Fruit fly (Drosophila melanogaster) whole organism, embryonic: Measurements from ENCODE around the gene CG17996.

ENCODE experiments used
- Atf6 ChIP-seq: fragments of 200-800 bp; sonication (Bioruptor generic); IDR thresholded peaks from 2 replicates; pipeline ENCODE4 v1.3.6; 2022; ENCODE audit warnings: missing biosample characterization, missing genetic modification characterization
- Bgb ChIP-seq: fragments of 200-800 bp; sonication (Bioruptor generic); IDR thresholded peaks from 2 replicates; pipeline ENCODE4 v1.3.6; 2022; ENCODE audit warnings: missing biosample characterization, missing genetic modification characterization; ENCODE audit not compliant: partially characterized antibody
- CG10543 ChIP-seq: fragments of 200-800 bp; sonication (Bioruptor generic); optimal IDR thresholded peaks from 3 replicates; lab custom pipeline; 2017; ENCODE audit warnings: missing biosample characterization, mild to moderate bottlenecking, missing genetic modification characterization, moderate library complexity
- CG12219 ChIP-seq: fragments of 200-800 bp; sonication (Bioruptor generic); optimal IDR thresholded peaks from 3 replicates; lab custom pipeline; 2018; ENCODE audit warnings: missing biosample characterization, mild to moderate bottlenecking, missing genetic modification characterization
- CG15514 ChIP-seq: fragments of 200-800 bp; sonication (Bioruptor generic); optimal IDR thresholded peaks from 3 replicates; lab custom pipeline; 2017; ENCODE audit warnings: missing biosample characterization, missing genetic modification characterization, mild to moderate bottlenecking, moderate library complexity, missing genetic modification reagents
- CG17385 ChIP-seq: fragments of 200-800 bp; sonication (Bioruptor generic); optimal IDR thresholded peaks from 3 replicates; lab custom pipeline; 2018; ENCODE audit warnings: missing biosample characterization, mild to moderate bottlenecking, missing genetic modification characterization
- CG17568 ChIP-seq: fragments of 200-800 bp; sonication (Bioruptor generic); optimal IDR thresholded peaks from 2 replicates; lab custom pipeline; 2018; ENCODE audit warnings: missing biosample characterization, mild to moderate bottlenecking, missing genetic modification characterization, moderate library complexity
- CG2678 ChIP-seq: fragments of 200-800 bp; sonication (Bioruptor generic); optimal IDR thresholded peaks from 3 replicates; lab custom pipeline; 2019; ENCODE audit warnings: missing biosample characterization, mild to moderate bottlenecking, missing genetic modification characterization, moderate library complexity
- CG3281 ChIP-seq: fragments of 200-800 bp; sonication (Bioruptor generic); optimal IDR thresholded peaks from 3 replicates; lab custom pipeline; 2017; ENCODE audit warnings: missing biosample characterization, mild to moderate bottlenecking, missing genetic modification characterization
- CG33557 ChIP-seq: fragments of 200-800 bp; sonication (Bioruptor generic); optimal IDR thresholded peaks from 2 replicates; lab custom pipeline; 2019; ENCODE audit warnings: missing biosample characterization, mild to moderate bottlenecking, missing genetic modification characterization, moderate library complexity
- CG4282 ChIP-seq: fragments of 200-800 bp; sonication (Bioruptor generic); optimal IDR thresholded peaks from 2 replicates; lab custom pipeline; 2016; ENCODE audit warnings: missing biosample characterization, missing genetic modification characterization
- CG4707 ChIP-seq: fragments of 200-800 bp; sonication (Bioruptor generic); optimal IDR thresholded peaks from 2 replicates; lab custom pipeline; 2018; ENCODE audit warnings: missing biosample characterization, mild to moderate bottlenecking, missing genetic modification characterization, moderate library complexity
- CG4820 ChIP-seq: fragments of 200-800 bp; sonication (Bioruptor generic); optimal IDR thresholded peaks from 3 replicates; lab custom pipeline; 2016; ENCODE audit warnings: missing biosample characterization, missing genetic modification characterization
- CG5180 ChIP-seq: fragments of 200-800 bp; sonication (Bioruptor generic); optimal IDR thresholded peaks from 3 replicates; lab custom pipeline; 2017; ENCODE audit warnings: missing biosample characterization, missing genetic modification characterization, mild to moderate bottlenecking, moderate library complexity, missing genetic modification reagents
- CG6854 ChIP-seq: fragments of 200-800 bp; sonication (Bioruptor generic); optimal IDR thresholded peaks from 3 replicates; lab custom pipeline; 2017; ENCODE audit warnings: missing biosample characterization, mild to moderate bottlenecking, missing genetic modification characterization
- CG8290 ChIP-seq, 3 experiments: fragments of 200-800 bp; sonication (Bioruptor generic); optimal IDR thresholded peaks; 2 replicates each; lab custom pipeline; 2016 to 2019; ENCODE audit warnings: missing biosample characterization in 3 of 3, missing genetic modification characterization in 3 of 3, mild to moderate bottlenecking in 2 of 3, moderate library complexity in 1 of 3
- CG8388 ChIP-seq: fragments of 200-800 bp; sonication (Bioruptor generic); optimal IDR thresholded peaks from 2 replicates; lab custom pipeline; 2019; ENCODE audit warnings: missing biosample characterization, mild to moderate bottlenecking, missing genetic modification characterization, moderate library complexity
- Camta ChIP-seq: fragments of 200-800 bp; sonication (Bioruptor generic); optimal IDR thresholded peaks from 2 replicates; lab custom pipeline; 2016; ENCODE audit warnings: missing biosample characterization, missing genetic modification characterization
- Dip2 ChIP-seq: fragments of 200-800 bp; sonication (Bioruptor generic); IDR thresholded peaks from 2 replicates; pipeline ENCODE4 v1.3.6; 2022; ENCODE audit warnings: missing biosample characterization, missing genetic modification characterization
- E2f2 ChIP-seq: fragments of 200-800 bp; sonication (Bioruptor generic); IDR thresholded peaks from 2 replicates; pipeline ENCODE4 v1.3.6; 2022; ENCODE audit warnings: missing biosample characterization, missing genetic modification characterization
- Fer1 ChIP-seq: fragments of 200-800 bp; sonication (Bioruptor generic); optimal IDR thresholded peaks from 2 replicates; lab custom pipeline; 2017; ENCODE audit warnings: missing biosample characterization, mild to moderate bottlenecking, missing genetic modification characterization
- MTF-1 ChIP-seq: fragments of 200-800 bp; sonication (Bioruptor generic); optimal IDR thresholded peaks from 2 replicates; lab custom pipeline; 2018; ENCODE audit warnings: missing biosample characterization, mild to moderate bottlenecking, missing genetic modification characterization, borderline replicate concordance
- NC2α ChIP-seq: fragments of 200-800 bp; sonication (Bioruptor generic); optimal IDR thresholded peaks from 2 replicates; lab custom pipeline; 2016; ENCODE audit warnings: missing biosample characterization, missing genetic modification characterization
- Nf-YC ChIP-seq: fragments of 200-800 bp; optimal IDR thresholded peaks from 3 replicates; lab custom pipeline; 2019; ENCODE audit warnings: missing biosample characterization, mild to moderate bottlenecking, missing genetic modification characterization, moderate library complexity
- Opbp ChIP-seq: fragments of 200-800 bp; sonication (Bioruptor generic); IDR thresholded peaks from 3 replicates; pipeline ENCODE4 v1.3.6; 2022; ENCODE audit warnings: missing biosample characterization, missing genetic modification characterization; ENCODE audit not compliant: partially characterized antibody
- Optix ChIP-seq: fragments of 200-800 bp; sonication (Bioruptor generic); IDR thresholded peaks from 3 replicates; pipeline ENCODE4 v1.3.6; 2022; ENCODE audit warnings: missing biosample characterization, missing genetic modification characterization
- Pdp1 ChIP-seq, 2 experiments: fragments of 200-800 bp; sonication (Bioruptor generic); optimal IDR thresholded peaks; 3 replicates each; lab custom pipeline; 2016; ENCODE audit warnings: missing biosample characterization in 2 of 2, missing genetic modification characterization in 2 of 2, mild to moderate bottlenecking in 1 of 2, moderate library complexity in 1 of 2
- Ptx1 ChIP-seq: fragments of 200-800 bp; sonication (Bioruptor generic); IDR thresholded peaks from 2 replicates; pipeline ENCODE4 v1.3.6; 2022; ENCODE audit warnings: missing biosample characterization, missing genetic modification characterization
- bigmax ChIP-seq: fragments of 200-800 bp; sonication (Bioruptor generic); optimal IDR thresholded peaks from 2 replicates; lab custom pipeline; 2018; ENCODE audit warnings: missing biosample characterization, mild to moderate bottlenecking, missing genetic modification characterization
- crp ChIP-seq, 2 experiments: fragments of 200-800 bp; sonication (Bioruptor generic); optimal IDR thresholded peaks; 2 replicates in 1 of 2; 3 replicates in 1 of 2; lab custom pipeline; 2017; ENCODE audit warnings: missing biosample characterization in 2 of 2, missing genetic modification characterization in 2 of 2, mild to moderate bottlenecking in 1 of 2, moderate library complexity in 1 of 2
- da ChIP-seq: fragments of 200-800 bp; sonication (Bioruptor generic); optimal IDR thresholded peaks from 2 replicates; lab custom pipeline; 2016; ENCODE audit warnings: missing biosample characterization, missing genetic modification characterization
- esg ChIP-seq: fragments of 200-800 bp; sonication (Bioruptor generic); conservative IDR thresholded peaks from 2 replicates; pipeline ENCODE4 v1.3.6; 2022; ENCODE audit warnings: missing biosample characterization, missing genetic modification characterization
- fu2 ChIP-seq: fragments of 200-800 bp; sonication (Bioruptor generic); optimal IDR thresholded peaks from 2 replicates; lab custom pipeline; 2016; ENCODE audit warnings: missing biosample characterization, missing genetic modification characterization
- gro ChIP-seq: fragments of 200-800 bp; sonication (Bioruptor generic); optimal IDR thresholded peaks from 2 replicates; lab custom pipeline; 2016; ENCODE audit warnings: missing biosample characterization, missing genetic modification characterization
- jigr1 ChIP-seq: fragments of 200-800 bp; sonication (Bioruptor generic); IDR thresholded peaks from 3 replicates; pipeline ENCODE4 v1.3.6; 2022; ENCODE audit warnings: missing biosample characterization, missing genetic modification characterization
- klu ChIP-seq: fragments of 200-800 bp; sonication (Bioruptor generic); IDR thresholded peaks from 2 replicates; pipeline ENCODE4 v1.3.6; 2022; ENCODE audit warnings: missing biosample characterization, missing genetic modification characterization
- lab ChIP-seq: fragments of 200-800 bp; sonication (Bioruptor generic); optimal IDR thresholded peaks from 3 replicates; lab custom pipeline; 2017; ENCODE audit warnings: missing biosample characterization, missing genetic modification characterization, mild to moderate bottlenecking, moderate library complexity, missing genetic modification reagents
- luna ChIP-seq: fragments of 200-800 bp; sonication (Bioruptor generic); optimal IDR thresholded peaks from 2 replicates; lab custom pipeline; 2016; ENCODE audit warnings: missing biosample characterization, missing genetic modification characterization
- pho ChIP-seq: fragments of 200-800 bp; sonication (Bioruptor generic); optimal IDR thresholded peaks from 2 replicates; lab custom pipeline; 2016; ENCODE audit warnings: missing biosample characterization, missing genetic modification characterization
- pros ChIP-seq: fragments of 200-800 bp; sonication (Bioruptor generic); optimal IDR thresholded peaks from 3 replicates; lab custom pipeline; 2019; ENCODE audit warnings: missing biosample characterization, mild to moderate bottlenecking, missing genetic modification characterization, moderate library complexity
- pum ChIP-seq: fragments of 200-800 bp; sonication (Bioruptor generic); optimal IDR thresholded peaks from 2 replicates; lab custom pipeline; 2016; ENCODE audit warnings: missing biosample characterization, missing genetic modification characterization
- ro ChIP-seq: fragments of 200-800 bp; sonication (Bioruptor generic); IDR thresholded peaks from 2 replicates; pipeline ENCODE4 v1.3.6; 2022; ENCODE audit warnings: missing biosample characterization, missing genetic modification characterization
- sr ChIP-seq: fragments of 200-800 bp; sonication (Bioruptor generic); IDR thresholded peaks from 3 replicates; pipeline ENCODE4 v1.3.6; 2022; ENCODE audit warnings: missing biosample characterization, missing genetic modification characterization
- tgo ChIP-seq: fragments of 200-800 bp; sonication (Bioruptor generic); IDR thresholded peaks from 3 replicates; pipeline ENCODE4 v1.3.6; 2022; ENCODE audit warnings: missing biosample characterization, missing genetic modification characterization
- trh ChIP-seq: fragments of 200-800 bp; sonication (Bioruptor generic); optimal IDR thresholded peaks from 2 replicates; lab custom pipeline; 2016; ENCODE audit warnings: missing biosample characterization, missing genetic modification characterization

Gene CG17996

DNA sequence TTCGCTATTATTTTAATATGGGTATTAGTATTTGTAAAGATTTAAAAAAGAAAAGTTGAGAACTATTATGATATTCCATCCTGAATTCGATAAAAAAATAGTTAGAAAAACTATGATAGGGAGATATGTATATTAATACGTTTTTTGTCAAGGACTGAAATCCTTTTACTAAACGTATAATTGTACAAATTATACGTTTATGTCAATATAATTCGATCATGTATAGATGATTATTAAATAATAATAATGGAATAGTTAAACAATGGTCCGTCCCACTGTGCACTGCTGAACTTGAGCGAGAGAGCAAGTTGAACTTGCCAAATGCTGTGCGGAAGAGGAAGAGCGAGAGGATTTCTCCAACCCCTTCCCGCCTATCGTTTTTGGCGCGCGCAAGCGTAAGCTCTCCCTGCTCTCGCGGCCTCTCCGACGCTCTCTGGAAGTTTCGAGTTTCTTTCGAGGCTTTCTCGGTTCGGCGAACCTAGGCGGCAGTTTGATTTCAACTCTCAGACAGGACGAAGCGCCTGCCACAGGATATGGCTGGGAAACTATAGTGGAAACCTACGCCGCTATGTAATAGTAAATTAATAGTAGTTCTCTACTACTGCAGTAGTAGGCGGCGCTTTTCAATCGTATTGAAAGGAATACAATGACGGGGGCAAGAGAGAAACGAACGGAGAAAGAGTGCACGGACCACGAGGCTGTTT lies 45.8 kb downstream of the CG17996 start (continued):
- TF ChIP-seq CG10543 (GFP tag; lab: Kevin White, UChicago) (peak; percentile 40), esg (GFP tag; lab: Robert Waterston, UW) (peak; percentile 30; the same call in 1 of the 2 replicates), bigmax (no peak), pho (GFP tag; lab: Kevin White, UChicago) (no peak), luna (GFP tag; lab: Kevin White, UChicago) (no peak), lab (GFP tag; lab: Kevin White, UChicago) (peak; percentile 71), trh (GFP tag; lab: Kevin White, UChicago) (peak; percentile 20), gro (no peak), CG5180 (GFP tag; lab: Kevin White, UChicago) (peak; percentile 56), CG8388 (GFP tag; lab: Kevin White, UChicago) (peak; percentile 40), pros (GFP tag; lab: Kevin White, UChicago) (no peak), CG17568 (GFP tag; lab: Kevin White, UChicago) (no peak), MTF-1 (GFP tag; lab: Kevin White, UChicago) (peak; percentile 4), da (no peak), CG4282 (no peak), Dip2 (GFP tag; lab: Robert Waterston, UW) (no peak)

DNA sequence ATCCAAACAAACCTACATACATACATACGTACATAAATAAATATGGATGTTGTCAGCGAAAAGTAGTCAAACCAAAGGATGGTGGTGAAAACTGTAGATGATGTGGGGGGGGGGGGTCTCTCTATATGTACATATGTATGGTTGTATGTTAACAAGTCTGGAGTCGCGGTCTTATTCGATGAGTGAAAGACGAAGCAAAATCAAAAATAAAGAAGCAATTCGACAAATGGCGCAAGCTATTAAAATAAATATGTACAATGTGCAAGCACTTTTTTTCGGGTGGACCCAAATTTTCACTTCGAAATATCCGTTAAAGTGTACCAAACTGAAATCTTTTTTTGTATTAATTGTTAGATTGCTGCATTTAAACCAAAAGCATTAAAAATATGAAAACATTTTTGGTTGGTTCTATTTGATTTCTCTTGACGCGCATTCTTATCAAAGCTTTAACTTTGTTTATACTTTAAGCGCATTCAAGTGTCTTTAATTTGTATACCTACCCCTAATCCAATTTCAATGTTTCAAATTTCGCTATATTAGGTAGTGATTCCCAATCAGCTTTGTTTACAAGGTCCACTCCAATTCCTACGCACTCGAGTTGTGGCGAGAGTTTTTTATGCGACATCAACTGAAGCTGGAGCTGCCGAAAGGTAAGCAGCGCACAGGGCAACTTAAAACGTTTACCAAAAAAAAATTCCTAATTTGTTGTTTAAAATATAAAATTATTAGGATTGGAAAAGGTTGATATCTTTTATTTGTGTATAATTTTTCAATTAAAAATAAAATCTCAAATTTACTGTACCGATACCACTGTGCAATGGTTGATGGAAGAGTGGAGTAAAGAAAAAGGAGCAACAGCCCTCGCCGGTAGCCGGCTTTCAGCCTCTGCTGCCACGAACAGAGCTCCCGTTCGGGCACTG lies 46.6 kb downstream of the CG17996 start, which contains the start of gene CG31807:
Gene CG31807, minus strand, starts transcription at position 51 of the 920 bp plus-strand sequence.
- TF ChIP-seq Camta = peak; percentile 73
- TF ChIP-seq Fer1 (GFP tag; lab: Kevin White, UChicago) = peak; percentile 80
- TF ChIP-seq CG15514 = peak; percentile 60
- peak; percentile 80 for TF ChIP-seq CG3281 (GFP tag; lab: Kevin White, UChicago)
- TF ChIP-seq CG4820 (GFP tag; lab: Kevin White, UChicago) = peak; percentile 48
- no peak for TF ChIP-seq Atf6
- peak; percentile 64 for TF ChIP-seq Ptx1 (GFP tag; lab: Robert Waterston, UW)
- no peak for TF ChIP-seq CG8290 (GFP tag; optimal IDR thresholded peaks at IDR 0.05; lab: Kevin White, UChicago)
- TF ChIP-seq CG8290 (tag; optimal IDR thresholded peaks at IDR 0.05; lab: Kevin White, UChicago) = peak in 1 of 2 experiments; percentile 45
- TF ChIP-seq CG6854 (GFP tag; lab: Kevin White, UChicago) = peak; percentile 45
- TF ChIP-seq Pdp1 (GFP tag; optimal IDR thresholded peaks at IDR 0.05; lab: Kevin White, UChicago) = peak; percentile 40 to 47
- peak in 1 of 2 experiments; percentile 2 for TF ChIP-seq crp (GFP tag; optimal IDR thresholded peaks at IDR 0.05; lab: Kevin White, UChicago)
- TF ChIP-seq lab (GFP tag; lab: Kevin White, UChicago) = peak; percentile 68
- no peak for TF ChIP-seq ro
- TF ChIP-seq sr = no peak
- TF ChIP-seq CG12219 (GFP tag; lab: Kevin White, UChicago) = peak; percentile 74
- TF ChIP-seq NC2α = peak; percentile 17
- TF ChIP-seq jigr1 = no peak
- TF ChIP-seq fu2 (GFP tag; lab: Kevin White, UChicago) = peak; percentile 27
- no peak for TF ChIP-seq Bgb (GFP tag; lab: Robert Waterston, UW)
- peak; percentile 57; the same call in 1 of the 3 replicates for TF ChIP-seq Optix (GFP tag; lab: Robert Waterston, UW)
- peak; percentile 42 for TF ChIP-seq pum
- TF ChIP-seq Opbp (GFP tag; lab: Robert Waterston, UW) = no peak
- peak; percentile 47 for TF ChIP-seq Nf-YC
- no peak for TF ChIP-seq klu
- peak; percentile 45 for TF ChIP-seq CG33557 (GFP tag; lab: Kevin White, UChicago)
- peak; percentile 78 for TF ChIP-seq CG17385
- TF ChIP-seq tgo = no peak; the same call in 1 of the 3 replicates
- peak; percentile 84 for TF ChIP-seq CG2678 (tag; lab: Kevin White, UChicago)
- TF ChIP-seq CG4707 (GFP tag; lab: Kevin White, UChicago) = no peak
- TF ChIP-seq E2f2 = peak; percentile 56
